Fruit fly (Drosophila melanogaster) Kc167 (cell line): Measurements from ENCODE around the gene CG14708.

ENCODE experiments used
- Myc ChIP-seq: fragments of >200 bp; optimal IDR thresholded peaks from 2 replicates; lab custom pipeline; 2017; ENCODE audit warnings: missing external identifiers
- h ChIP-seq: fragments of >200 bp; optimal IDR thresholded peaks from 3 replicates; lab custom pipeline; 2018; ENCODE audit warnings: missing external identifiers
- psq ChIP-seq: fragments of >200 bp; optimal IDR thresholded peaks from 2 replicates; lab custom pipeline; 2017; ENCODE audit warnings: missing external identifiers
- ttk ChIP-seq: sonication (Bioruptor generic); optimal IDR thresholded peaks from 2 replicates; lab custom pipeline; 2017; ENCODE audit warnings: missing external identifiers

- TF ChIP-seq psq (lab: Kevin White, UChicago) (no peak), Myc (lab: Kevin White, UChicago) (no peak), h (lab: Kevin White, UChicago) (no peak), ttk (lab: Kevin White, UChicago) (no peak)
These were observed 16.0 kb downstream of the CG14708 start for dm6 chr3R:11569993-11570392.
